Fruit fly (Drosophila melanogaster): ENCODE measurements around the gene nrv1.

nrv1 gene

DNA sequence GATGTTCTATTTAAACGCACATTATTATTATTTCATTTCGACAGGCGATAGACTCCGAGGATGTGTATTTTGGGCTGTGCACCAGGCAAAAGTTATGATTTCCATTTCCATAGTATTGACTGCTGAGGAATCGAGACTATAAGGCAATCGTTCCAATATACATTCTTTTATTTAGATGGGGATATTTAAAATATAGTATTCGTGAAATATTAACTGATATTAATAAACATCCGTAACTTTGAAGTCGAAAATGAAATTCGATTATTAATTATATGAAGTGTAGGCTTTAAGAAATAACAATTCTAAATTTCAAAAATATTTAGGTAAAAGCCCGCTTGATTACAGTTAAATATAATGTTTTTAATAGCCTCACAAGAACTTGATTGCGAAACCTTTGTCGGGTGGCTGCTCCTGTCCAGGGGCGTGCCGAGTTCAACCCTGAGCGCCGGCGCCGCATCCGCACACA, 43.6 kb upstream of the nrv1 start (continued):
- no peak for TF ChIP-seq z (GFP tag; IDR thresholded peaks at IDR 0.05)
- TF ChIP-seq Dll (GFP tag; IDR thresholded peaks at IDR 0.05; ENCODE audit: partially characterized antibody) = no peak
- TF ChIP-seq Six4 (GFP tag; optimal IDR thresholded peaks at IDR 0.05) = no peak
- TF ChIP-seq CG13624 (GFP tag; optimal IDR thresholded peaks at IDR 0.05) = no peak
- peak; percentile 79 for TF ChIP-seq CG10267 (tag; optimal IDR thresholded peaks at IDR 0.05)
- TF ChIP-seq MESR4 (GFP tag; optimal IDR thresholded peaks at IDR 0.05) = no peak
- peak; percentile 52 for TF ChIP-seq fd96Cb (tag; optimal IDR thresholded peaks at IDR 0.05)
- peak; percentile 83 for TF ChIP-seq sens (GFP tag)
- TF ChIP-seq her (GFP tag; optimal IDR thresholded peaks at IDR 0.05) = no peak
- no peak for TF ChIP-seq CG1603 (tag; optimal IDR thresholded peaks at IDR 0.05)
- TF ChIP-seq Nf-YA (GFP tag; IDR thresholded peaks at IDR 0.05) = no peak
- TF ChIP-seq HLHmδ (GFP tag; optimal IDR thresholded peaks at IDR 0.05) = no peak
- TF ChIP-seq CG14050 (GFP tag; IDR thresholded peaks at IDR 0.05) = no peak
- no peak for TF ChIP-seq CG10274 (GFP tag; optimal IDR thresholded peaks at IDR 0.05)
- TF ChIP-seq CG12155 (GFP tag; optimal IDR thresholded peaks at IDR 0.05) = peak; percentile 24
- TF ChIP-seq CG15269 (tag; optimal IDR thresholded peaks at IDR 0.05) = no peak
- TF ChIP-seq exex (tag; optimal IDR thresholded peaks at IDR 0.05) = no peak
- TF ChIP-seq CG5180 (GFP tag; optimal IDR thresholded peaks at IDR 0.05) = no peak
- TF ChIP-seq Dip3 (GFP tag; optimal IDR thresholded peaks at IDR 0.05) = no peak
- no peak for TF ChIP-seq eyg (GFP tag; optimal IDR thresholded peaks at IDR 0.05)
- TF ChIP-seq rib (GFP tag; IDR thresholded peaks at IDR 0.05) = no peak
- peak; percentile 72 for TF ChIP-seq CG13424 (tag; optimal IDR thresholded peaks at IDR 0.05)
- no peak for TF ChIP-seq BEAF-32 (GFP tag; optimal IDR thresholded peaks at IDR 0.05)
- peak; percentile 27 for TF ChIP-seq CG2202 (tag; optimal IDR thresholded peaks at IDR 0.05)
- TF ChIP-seq CG8944 (GFP tag; optimal IDR thresholded peaks at IDR 0.05) = no peak
- no peak for TF ChIP-seq nom (GFP tag; optimal IDR thresholded peaks at IDR 0.05)
- no peak for TF ChIP-seq HLH3B (GFP tag; IDR thresholded peaks at IDR 0.05)
- no peak for TF ChIP-seq CG18011 (GFP tag; optimal IDR thresholded peaks at IDR 0.05)
- TF ChIP-seq onecut (GFP tag; IDR thresholded peaks at IDR 0.05) = peak; percentile 44
- TF ChIP-seq CG4617 (GFP tag; optimal IDR thresholded peaks at IDR 0.05; ENCODE audit: borderline replicate concordance) = no peak
- TF ChIP-seq ac (GFP tag; optimal IDR thresholded peaks at IDR 0.05) = peak; percentile 52
- TF ChIP-seq nau (GFP tag; optimal IDR thresholded peaks at IDR 0.05) = no peak
- TF ChIP-seq eve (GFP tag; optimal IDR thresholded peaks at IDR 0.05) = peak in 1 of 2 experiments; percentile 84
- peak; percentile 83 for TF ChIP-seq CG2712 (tag; optimal IDR thresholded peaks at IDR 0.05)
- TF ChIP-seq unc-4 (GFP tag; IDR thresholded peaks at IDR 0.05; ENCODE audit: partially characterized antibody) = no peak
- no peak for TF ChIP-seq CG16813 (GFP tag; IDR thresholded peaks at IDR 0.05; ENCODE audit: partially characterized antibody)
- peak; percentile 62 for TF ChIP-seq CG13775 (GFP tag; optimal IDR thresholded peaks at IDR 0.05)
- peak; percentile 7 for TF ChIP-seq lilli (GFP tag; optimal IDR thresholded peaks at IDR 0.05)
- no peak for TF ChIP-seq ham (GFP tag; IDR thresholded peaks at IDR 0.05)
- no peak for TF ChIP-seq fu2 (GFP tag; optimal IDR thresholded peaks at IDR 0.05)
- TF ChIP-seq Dp (GFP tag; optimal IDR thresholded peaks at IDR 0.05) = no peak
- TF ChIP-seq Ravus (GFP tag; IDR thresholded peaks at IDR 0.05) = no peak
- TF ChIP-seq hth (optimal IDR thresholded peaks at IDR 0.05) = no peak
- no peak for TF ChIP-seq prd (optimal IDR thresholded peaks at IDR 0.05)
- TF ChIP-seq prd (GFP tag; IDR thresholded peaks at IDR 0.05) = peak; percentile 74; the same call in 2 of the 3 replicates
- TF ChIP-seq chm (GFP tag; IDR thresholded peaks at IDR 0.05) = no peak
- no peak for TF ChIP-seq ranshi (GFP tag; IDR thresholded peaks at IDR 0.05)
- TF ChIP-seq oc (tag; optimal IDR thresholded peaks at IDR 0.05) = no peak
- peak; percentile 7 for TF ChIP-seq ATbp (GFP tag; optimal IDR thresholded peaks at IDR 0.05)
- TF ChIP-seq CG7963 (GFP tag; IDR thresholded peaks at IDR 0.05; ENCODE audit: partially characterized antibody) = no peak
- TF ChIP-seq CG10209 (GFP tag; optimal IDR thresholded peaks at IDR 0.05) = peak; percentile 58
